Fruit fly (Drosophila melanogaster) whole organism, embryonic: Measurements from ENCODE around the gene CG7483.

Experiments used
- ATbp ChIP-seq: fragments of 200-800 bp; sonication (Bioruptor generic); optimal IDR thresholded peaks from 2 replicates; lab custom pipeline; 2017; ENCODE audit warnings: missing biosample characterization, mild to moderate bottlenecking, missing genetic modification characterization, missing genetic modification reagents
- Antp ChIP-seq: fragments of 200-800 bp; sonication (Bioruptor generic); optimal IDR thresholded peaks from 3 replicates; lab custom pipeline; 2016; ENCODE audit warnings: missing biosample characterization, missing genetic modification characterization
- Asciz ChIP-seq: fragments of 200-800 bp; sonication (Bioruptor generic); optimal IDR thresholded peaks from 2 replicates; lab custom pipeline; 2017; ENCODE audit warnings: missing biosample characterization, mild to moderate bottlenecking, missing genetic modification characterization, missing genetic modification reagents
- Atf6 ChIP-seq: fragments of 200-800 bp; sonication (Bioruptor generic); IDR thresholded peaks from 2 replicates; pipeline ENCODE4 v1.3.6; 2022; ENCODE audit warnings: missing biosample characterization, missing genetic modification characterization
- CG10431 ChIP-seq: fragments of 200-800 bp; sonication (Bioruptor generic); optimal IDR thresholded peaks from 3 replicates; lab custom pipeline; 2018; ENCODE audit warnings: missing biosample characterization, mild to moderate bottlenecking, missing genetic modification characterization
- CG12219 ChIP-seq: fragments of 200-800 bp; sonication (Bioruptor generic); optimal IDR thresholded peaks from 3 replicates; lab custom pipeline; 2018; ENCODE audit warnings: missing biosample characterization, mild to moderate bottlenecking, missing genetic modification characterization
- CG12744 ChIP-seq: fragments of 200-800 bp; sonication (Bioruptor generic); optimal IDR thresholded peaks from 2 replicates; lab custom pipeline; 2016; ENCODE audit warnings: missing biosample characterization, missing genetic modification characterization
- CG12769 ChIP-seq: fragments of 200-800 bp; sonication (Bioruptor generic); optimal IDR thresholded peaks from 2 replicates; lab custom pipeline; 2019; ENCODE audit warnings: missing biosample characterization, mild to moderate bottlenecking, missing genetic modification characterization, moderate library complexity
- CG13424 ChIP-seq: fragments of 200-800 bp; sonication (Bioruptor generic); optimal IDR thresholded peaks from 2 replicates; lab custom pipeline; 2019; ENCODE audit warnings: missing biosample characterization, mild to moderate bottlenecking, missing genetic modification characterization, moderate library complexity
- CG14860 ChIP-seq: fragments of 200-800 bp; sonication (Bioruptor generic); IDR thresholded peaks from 3 replicates; pipeline ENCODE4 v1.3.6; 2022; ENCODE audit warnings: missing biosample characterization, missing genetic modification characterization; ENCODE audit not compliant: partially characterized antibody
- CG15011 ChIP-seq: fragments of 200-800 bp; sonication (Bioruptor generic); optimal IDR thresholded peaks from 3 replicates; lab custom pipeline; 2018; ENCODE audit warnings: missing biosample characterization, mild to moderate bottlenecking, missing genetic modification characterization
- CG16863 ChIP-seq: fragments of 200-800 bp; sonication (Bioruptor generic); optimal IDR thresholded peaks from 3 replicates; lab custom pipeline; 2016; ENCODE audit warnings: missing biosample characterization, missing genetic modification characterization
- CG17186 ChIP-seq: fragments of 200-800 bp; sonication (Bioruptor generic); optimal IDR thresholded peaks from 3 replicates; lab custom pipeline; 2017; ENCODE audit warnings: missing biosample characterization, missing genetic modification reagents, missing genetic modification characterization
- CG17912 ChIP-seq: fragments of 200-800 bp; sonication (Bioruptor generic); optimal IDR thresholded peaks from 2 replicates; lab custom pipeline; 2018; ENCODE audit warnings: missing biosample characterization, mild to moderate bottlenecking, missing genetic modification characterization
- CG1792 ChIP-seq: fragments of 200-800 bp; sonication (Bioruptor generic); optimal IDR thresholded peaks from 2 replicates; lab custom pipeline; 2016; ENCODE audit warnings: missing biosample characterization, missing genetic modification characterization
- CG2199 ChIP-seq: fragments of 200-800 bp; sonication (Bioruptor generic); IDR thresholded peaks from 3 replicates; pipeline ENCODE4 v1.3.6; 2022; ENCODE audit warnings: missing biosample characterization, missing genetic modification characterization
- CG2875 ChIP-seq: fragments of 200-800 bp; sonication (Bioruptor generic); optimal IDR thresholded peaks from 2 replicates; lab custom pipeline; 2017; ENCODE audit warnings: missing biosample characterization, mild to moderate bottlenecking, missing genetic modification characterization, missing genetic modification reagents
- CG30020 ChIP-seq: fragments of 200-800 bp; optimal IDR thresholded peaks from 2 replicates; lab custom pipeline; 2019; ENCODE audit warnings: missing biosample characterization, mild to moderate bottlenecking, missing genetic modification characterization, moderate library complexity
- CG3065 ChIP-seq: fragments of 200-800 bp; sonication (Bioruptor generic); optimal IDR thresholded peaks from 2 replicates; lab custom pipeline; 2016; ENCODE audit warnings: missing biosample characterization, missing genetic modification characterization
- CG31365 ChIP-seq: fragments of 200-800 bp; sonication (Bioruptor generic); optimal IDR thresholded peaks from 2 replicates; lab custom pipeline; 2018; ENCODE audit warnings: missing biosample characterization, mild to moderate bottlenecking, missing genetic modification characterization
- CG32772 ChIP-seq: fragments of 200-800 bp; sonication (Bioruptor generic); IDR thresholded peaks from 2 replicates; pipeline ENCODE4 v1.3.6; 2022; ENCODE audit warnings: missing biosample characterization, missing genetic modification characterization
- CG3281 ChIP-seq: fragments of 200-800 bp; sonication (Bioruptor generic); optimal IDR thresholded peaks from 3 replicates; lab custom pipeline; 2017; ENCODE audit warnings: missing biosample characterization, mild to moderate bottlenecking, missing genetic modification characterization
- CG4707 ChIP-seq: fragments of 200-800 bp; sonication (Bioruptor generic); optimal IDR thresholded peaks from 2 replicates; lab custom pipeline; 2018; ENCODE audit warnings: missing biosample characterization, mild to moderate bottlenecking, missing genetic modification characterization, moderate library complexity
- CG7963 ChIP-seq: fragments of 200-800 bp; sonication (Bioruptor generic); IDR thresholded peaks from 3 replicates; pipeline ENCODE4 v1.3.6; 2022; ENCODE audit warnings: missing biosample characterization, missing genetic modification characterization; ENCODE audit not compliant: partially characterized antibody
- CG9727 ChIP-seq: fragments of 200-800 bp; sonication (Bioruptor generic); optimal IDR thresholded peaks from 3 replicates; lab custom pipeline; 2017; ENCODE audit warnings: missing biosample characterization, mild to moderate bottlenecking, missing genetic modification characterization
- CG9817 ChIP-seq: fragments of 200-800 bp; sonication (Bioruptor generic); optimal IDR thresholded peaks from 2 replicates; lab custom pipeline; 2018; ENCODE audit warnings: missing biosample characterization, mild to moderate bottlenecking, missing genetic modification characterization, moderate library complexity
- D19B ChIP-seq: fragments of 200-800 bp; sonication (Bioruptor generic); optimal IDR thresholded peaks from 2 replicates; lab custom pipeline; 2017; ENCODE audit warnings: missing biosample characterization, mild to moderate bottlenecking, missing genetic modification characterization
- Deaf1 ChIP-seq: fragments of 200-800 bp; optimal IDR thresholded peaks from 3 replicates; lab custom pipeline; 2019; ENCODE audit warnings: missing biosample characterization, mild to moderate bottlenecking, missing genetic modification characterization, moderate library complexity
- Dip3 ChIP-seq: fragments of 200-800 bp; sonication (Bioruptor generic); optimal IDR thresholded peaks from 3 replicates; lab custom pipeline; 2016; ENCODE audit warnings: missing biosample characterization, missing genetic modification characterization
- Dll ChIP-seq: fragments of 200-800 bp; sonication (Bioruptor generic); IDR thresholded peaks from 4 replicates; pipeline ENCODE4 v1.3.6; 2022; ENCODE audit warnings: missing biosample characterization, missing genetic modification characterization; ENCODE audit not compliant: partially characterized antibody
- Doc2 ChIP-seq: fragments of 200-800 bp; sonication (Bioruptor generic); IDR thresholded peaks from 2 replicates; pipeline ENCODE4 v1.3.6; 2022; ENCODE audit warnings: missing biosample characterization, missing genetic modification characterization
- Fer2 ChIP-seq: fragments of 200-800 bp; sonication (Bioruptor generic); optimal IDR thresholded peaks from 2 replicates; lab custom pipeline; 2018; ENCODE audit warnings: missing biosample characterization, mild to moderate bottlenecking, missing genetic modification characterization, moderate library complexity
- Hr39 ChIP-seq: fragments of >200 bp; optimal IDR thresholded peaks from 2 replicates; lab custom pipeline; 2017
- Hsf ChIP-seq: fragments of 200-800 bp; sonication (Bioruptor generic); optimal IDR thresholded peaks from 3 replicates; lab custom pipeline; 2016; ENCODE audit warnings: missing biosample characterization, missing genetic modification characterization
- Meics ChIP-seq: fragments of 200-800 bp; sonication (Bioruptor generic); optimal IDR thresholded peaks from 2 replicates; lab custom pipeline; 2017; ENCODE audit warnings: missing biosample characterization, mild to moderate bottlenecking, missing genetic modification characterization
- Sry-δ ChIP-seq: fragments of 200-800 bp; sonication (Bioruptor generic); optimal IDR thresholded peaks from 2 replicates; lab custom pipeline; 2016; ENCODE audit warnings: missing biosample characterization, missing genetic modification characterization
- az2 ChIP-seq: fragments of 200-800 bp; sonication (Bioruptor generic); optimal IDR thresholded peaks from 3 replicates; lab custom pipeline; 2016; ENCODE audit warnings: missing biosample characterization, missing genetic modification characterization
- bbx ChIP-seq: fragments of 200-800 bp; sonication (Bioruptor generic); IDR thresholded peaks from 2 replicates; pipeline ENCODE4 v1.3.6; 2022; ENCODE audit warnings: missing biosample characterization, missing genetic modification characterization; ENCODE audit not compliant: partially characterized antibody
- chm ChIP-seq: fragments of 200-800 bp; sonication (Bioruptor generic); IDR thresholded peaks from 2 replicates; pipeline ENCODE4 v1.3.6; 2022; ENCODE audit warnings: missing biosample characterization, missing genetic modification characterization
- fru ChIP-seq: fragments of >200 bp; optimal IDR thresholded peaks from 2 replicates; lab custom pipeline; 2017
- gem ChIP-seq: fragments of 200-800 bp; sonication (Bioruptor generic); optimal IDR thresholded peaks from 2 replicates; lab custom pipeline; 2019; ENCODE audit warnings: missing biosample characterization, mild to moderate bottlenecking, missing genetic modification characterization, moderate library complexity
- h ChIP-seq: fragments of >200 bp; optimal IDR thresholded peaks from 2 replicates; lab custom pipeline; 2017
- kni ChIP-seq: fragments of 200-800 bp; sonication (Bioruptor generic); optimal IDR thresholded peaks from 3 replicates; lab custom pipeline; 2017; ENCODE audit warnings: mild to moderate bottlenecking, missing biosample characterization, missing genetic modification reagents, missing genetic modification characterization
- nmo ChIP-seq: fragments of 200-800 bp; sonication (Bioruptor generic); optimal IDR thresholded peaks from 2 replicates; lab custom pipeline; 2018; ENCODE audit warnings: missing biosample characterization, mild to moderate bottlenecking, missing genetic modification characterization, moderate library complexity
- odd ChIP-seq: fragments of 200-800 bp; sonication (Bioruptor generic); optimal IDR thresholded peaks from 2 replicates; lab custom pipeline; 2017; ENCODE audit warnings: missing biosample characterization, mild to moderate bottlenecking, missing genetic modification characterization
- peb ChIP-seq: fragments of 200-800 bp; sonication (Bioruptor generic); IDR thresholded peaks from 2 replicates; pipeline ENCODE4 v1.3.6; 2022; ENCODE audit warnings: missing biosample characterization, missing genetic modification characterization
- row ChIP-seq: fragments of 200-800 bp; sonication (Bioruptor generic); IDR thresholded peaks from 3 replicates; pipeline ENCODE4 v1.3.6; 2022; ENCODE audit warnings: missing biosample characterization, missing genetic modification characterization
- sima ChIP-seq: fragments of 200-800 bp; sonication (Bioruptor generic); optimal IDR thresholded peaks from 2 replicates; lab custom pipeline; 2016; ENCODE audit warnings: missing biosample characterization, missing genetic modification characterization
- ssp ChIP-seq: fragments of 200-800 bp; sonication (Bioruptor generic); IDR thresholded peaks from 2 replicates; pipeline ENCODE4 v1.3.6; 2022; ENCODE audit warnings: missing biosample characterization, missing genetic modification characterization
- tap ChIP-seq: fragments of 200-800 bp; optimal IDR thresholded peaks from 3 replicates; lab custom pipeline; 2019; ENCODE audit warnings: missing biosample characterization, mild to moderate bottlenecking, missing genetic modification characterization, moderate library complexity
- tgo ChIP-seq: fragments of 200-800 bp; sonication (Bioruptor generic); IDR thresholded peaks from 3 replicates; pipeline ENCODE4 v1.3.6; 2022; ENCODE audit warnings: missing biosample characterization, missing genetic modification characterization

CG7483 gene

dm6 chr3R:8349449-8350115, 36.6 kb downstream of the CG7483 start, which contains the start of gene Atg13 (continued):
- TF ChIP-seq az2 (GFP tag; lab: Kevin White, UChicago) (peak; percentile 16), CG1792 (GFP tag; lab: Kevin White, UChicago) (no peak), Fer2 (tag; lab: Kevin White, UChicago) (no peak), tgo (GFP tag; lab: Robert Waterston, UW) (no peak; the same call in 2 of the 3 replicates), ATbp (GFP tag; lab: Kevin White, UChicago) (no peak), Meics (GFP tag; lab: Kevin White, UChicago) (no peak), CG4707 (GFP tag; lab: Kevin White, UChicago) (no peak), CG3065 (GFP tag; lab: Kevin White, UChicago) (peak; percentile 0), ssp (GFP tag; lab: Robert Waterston, UW) (peak; percentile 94), CG12219 (GFP tag; lab: Kevin White, UChicago) (no peak), CG9727 (GFP tag; lab: Kevin White, UChicago) (peak; percentile 31), Dip3 (GFP tag; lab: Kevin White, UChicago) (no peak), CG14860 (GFP tag; lab: Robert Waterston, UW) (peak; percentile 68), kni (GFP tag; lab: Kevin White, UChicago) (no peak), h (lab: Kevin White, UChicago) (no peak), Hsf (peak; percentile 31), Sry-δ (GFP tag; lab: Kevin White, UChicago) (peak; percentile 83), Deaf1 (no peak), CG3281 (GFP tag; lab: Kevin White, UChicago) (no peak), CG7963 (GFP tag; lab: Robert Waterston, UW) (peak; percentile 72), CG15011 (GFP tag; lab: Kevin White, UChicago) (no peak), peb (no peak), fru (lab: Kevin White, UChicago) (no peak), CG10431 (GFP tag; lab: Kevin White, UChicago) (no peak), Hr39 (lab: Kevin White, UChicago) (no peak), bbx (peak; percentile 89), CG2199 (GFP tag; lab: Robert Waterston, UW) (no peak), CG2875 (GFP tag; lab: Kevin White, UChicago) (no peak), CG30020 (tag; lab: Kevin White, UChicago) (peak; percentile 95), Dll (GFP tag; lab: Robert Waterston, UW) (peak; percentile 69), CG17912 (no peak), CG13424 (peak; percentile 19), chm (GFP tag; lab: Robert Waterston, UW) (peak; percentile 70; the same call in 1 of the 2 replicates), Atf6 (GFP tag; lab: Robert Waterston, UW) (no peak), row (GFP tag; lab: Robert Waterston, UW) (peak; percentile 82), CG16863 (GFP tag; lab: Kevin White, UChicago) (no peak), nmo (peak; percentile 70), tap (no peak), CG12744 (GFP tag; lab: Kevin White, UChicago) (no peak), CG31365 (no peak), sima (GFP tag; lab: Kevin White, UChicago) (no peak), gem (tag; lab: Kevin White, UChicago) (no peak), Asciz (GFP tag; lab: Kevin White, UChicago) (no peak), CG17186 (GFP tag; lab: Kevin White, UChicago) (peak; percentile 2), CG12769 (tag; lab: Kevin White, UChicago) (no peak), CG32772 (no peak), CG9817 (tag; lab: Kevin White, UChicago) (peak; percentile 49), D19B (GFP tag; lab: Kevin White, UChicago) (no peak), Doc2 (no peak), odd (GFP tag; lab: Kevin White, UChicago) (no peak), Antp (GFP tag; lab: Kevin White, UChicago) (no peak)
